Worm (Caenorhabditis elegans) whole organism, young adult: Measurements from ENCODE around the gene T14G12.12.
A peak's percentile ranks its signal among the peaks of the same experiment; 100 is the strongest.

Experiments
- B0019.2 ChIP-seq: fragments of 200-800 bp; sonication (Bioruptor generic); conservative IDR thresholded peaks from 2 replicates; pipeline ENCODE4 v1.3.6; 2022; ENCODE audit warnings: missing genetic modification reagents, missing genetic modification characterization, missing compliant biosample characterization
- B0261.1 ChIP-seq: sonication (generic microtip); optimal IDR thresholded peaks from 2 replicates; lab custom pipeline; 2016; ENCODE audit warnings: mild to moderate bottlenecking, missing genetic modification characterization, moderate library complexity, missing compliant biosample characterization
- F55B11.4 ChIP-seq: sonication (generic microtip); optimal IDR thresholded peaks from 2 replicates; lab custom pipeline; 2016; ENCODE audit warnings: missing compliant biosample characterization, missing genetic modification characterization, borderline replicate concordance; ENCODE audit not compliant: insufficient read depth
- F57A8.1 ChIP-seq: fragments of 200-800 bp; sonication (Bioruptor generic); optimal IDR thresholded peaks from 2 replicates; lab custom pipeline; 2018; ENCODE audit warnings: mild to moderate bottlenecking, missing genetic modification characterization, moderate library complexity, missing compliant biosample characterization
- K11D2.4 ChIP-seq: fragments of 200-800 bp; sonication (Bioruptor generic); IDR thresholded peaks from 2 replicates; pipeline ENCODE4 v1.3.6; 2022; ENCODE audit warnings: missing genetic modification reagents, missing genetic modification characterization, missing compliant biosample characterization
- Y56A3A.18 ChIP-seq: fragments of 200-800 bp; sonication (Bioruptor generic); IDR thresholded peaks from 2 replicates; pipeline ENCODE4 v1.3.6; 2022; ENCODE audit warnings: missing genetic modification reagents, missing genetic modification characterization, missing compliant biosample characterization
- bed-1 ChIP-seq: fragments of 200-800 bp; sonication (Bioruptor generic); IDR thresholded peaks from 2 replicates; pipeline ENCODE4 v1.3.6; 2022; ENCODE audit warnings: missing genetic modification reagents, missing genetic modification characterization, missing compliant biosample characterization
- ceh-40 ChIP-seq: fragments of 200-800 bp; sonication (Bioruptor generic); IDR thresholded peaks from 2 replicates; pipeline ENCODE4 v1.3.6; 2022; ENCODE audit warnings: missing genetic modification characterization, missing compliant biosample characterization
- dox-1 ChIP-seq: fragments of 200-800 bp; sonication (Bioruptor generic); IDR thresholded peaks from 2 replicates; pipeline ENCODE4 v1.3.6; 2022; ENCODE audit warnings: missing genetic modification reagents, missing genetic modification characterization, missing compliant biosample characterization
- dpl-1 ChIP-seq: fragments of 150-350 bp; optimal IDR thresholded peaks from 2 replicates; lab custom pipeline; 2014; ENCODE audit warnings: missing biosample characterization, missing genetic modification reagents, missing genetic modification characterization
- egrh-3 ChIP-seq: fragments of 200-800 bp; sonication (Bioruptor generic); IDR thresholded peaks from 2 replicates; pipeline ENCODE4 v1.3.6; 2022; ENCODE audit warnings: missing genetic modification reagents, missing genetic modification characterization, missing compliant biosample characterization
- fkh-3 ChIP-seq: sonication (generic microtip); optimal IDR thresholded peaks from 2 replicates; lab custom pipeline; 2016; ENCODE audit warnings: mild to moderate bottlenecking, missing genetic modification characterization, missing compliant biosample characterization
- hlh-26 ChIP-seq: fragments of 200-800 bp; sonication (Bioruptor generic); conservative IDR thresholded peaks from 2 replicates; pipeline ENCODE4 v1.3.6; 2022; ENCODE audit warnings: missing genetic modification reagents, missing genetic modification characterization, missing compliant biosample characterization
- let-607 ChIP-seq, 2 experiments: fragments of 200-800 bp in 1 of 2; sonication (Bioruptor generic) in 1 of 2; sonication (generic microtip) in 1 of 2; optimal IDR thresholded peaks; 2 replicates each; lab custom pipeline; 2016 to 2018; ENCODE audit warnings: mild to moderate bottlenecking in 2 of 2, missing compliant biosample characterization in 2 of 2, missing genetic modification characterization in 2 of 2, moderate library complexity in 2 of 2, missing genotype in 1 of 2
- lin-40 ChIP-seq: sonication (generic microtip); optimal IDR thresholded peaks from 2 replicates; lab custom pipeline; 2016; ENCODE audit warnings: missing genetic modification characterization, mild to moderate bottlenecking, missing compliant biosample characterization, missing genotype, missing genetic modification reagents
- lin-54 ChIP-seq: fragments of 200-800 bp; sonication (Bioruptor generic); optimal IDR thresholded peaks from 2 replicates; lab custom pipeline; 2018; ENCODE audit warnings: mild to moderate bottlenecking, missing genetic modification characterization, missing compliant biosample characterization
- lsl-1 ChIP-seq: fragments of 200-800 bp; sonication (Bioruptor generic); optimal IDR thresholded peaks from 2 replicates; lab custom pipeline; 2018; ENCODE audit warnings: mild to moderate bottlenecking, missing genetic modification characterization, moderate library complexity, missing compliant biosample characterization
- madf-6 ChIP-seq: fragments of 200-800 bp; sonication (Bioruptor generic); IDR thresholded peaks from 2 replicates; pipeline ENCODE4 v1.3.6; 2022; ENCODE audit warnings: missing genetic modification reagents, missing genetic modification characterization, missing compliant biosample characterization
- nfya-1 ChIP-seq: sonication (generic microtip); optimal IDR thresholded peaks from 2 replicates; lab custom pipeline; 2017; ENCODE audit warnings: antibody characterized with exemption, missing compliant biosample characterization, missing genetic modification characterization, borderline replicate concordance; ENCODE audit not compliant: insufficient read depth
- nfya-2 ChIP-seq: fragments of 200-800 bp; sonication (Bioruptor generic); IDR thresholded peaks from 2 replicates; pipeline ENCODE4 v1.3.6; 2022; ENCODE audit warnings: missing genetic modification reagents, missing genetic modification characterization, missing compliant biosample characterization
- nfyb-1 ChIP-seq: fragments of 200-800 bp; sonication (Bioruptor generic); IDR thresholded peaks from 2 replicates; pipeline ENCODE4 v1.3.6; 2022; ENCODE audit warnings: missing genetic modification reagents, missing genetic modification characterization, missing compliant biosample characterization
- pbrm-1 ChIP-seq: fragments of 200-800 bp; sonication (Bioruptor generic); IDR thresholded peaks from 2 replicates; pipeline ENCODE4 v1.3.6; 2022; ENCODE audit warnings: missing genetic modification reagents, missing genetic modification characterization, missing compliant biosample characterization
- repo-1 ChIP-seq: sonication (generic microtip); optimal IDR thresholded peaks from 2 replicates; lab custom pipeline; 2017; ENCODE audit warnings: mild to moderate bottlenecking, missing genetic modification characterization, missing compliant biosample characterization
- sdz-38 ChIP-seq: sonication (generic microtip); optimal IDR thresholded peaks from 2 replicates; lab custom pipeline; 2016; ENCODE audit warnings: missing genotype, missing genetic modification characterization, missing compliant biosample characterization
- sea-2 ChIP-seq: fragments of 200-800 bp; sonication (Bioruptor generic); IDR thresholded peaks from 2 replicates; pipeline ENCODE4 v1.3.6; 2022; ENCODE audit warnings: missing genetic modification characterization, missing compliant biosample characterization
- snpc-1.1 ChIP-seq: sonication (generic microtip); optimal IDR thresholded peaks from 2 replicates; lab custom pipeline; 2017; ENCODE audit warnings: missing genetic modification characterization, mild to moderate bottlenecking, missing compliant biosample characterization, antibody characterized with exemption, moderate library complexity, missing genotype, missing genetic modification reagents; ENCODE audit not compliant: insufficient read depth
- somi-1 ChIP-seq: fragments of 200-800 bp; sonication (Bioruptor generic); optimal IDR thresholded peaks from 2 replicates; lab custom pipeline; 2018; ENCODE audit warnings: mild to moderate bottlenecking, missing genetic modification characterization, missing compliant biosample characterization
- tbx-9 ChIP-seq: sonication (generic microtip); optimal IDR thresholded peaks from 2 replicates; lab custom pipeline; 2016; ENCODE audit warnings: borderline replicate concordance, missing genetic modification characterization, inconsistent platforms, missing compliant biosample characterization
- tlf-1 ChIP-seq: fragments of 200-800 bp; sonication (Bioruptor generic); optimal IDR thresholded peaks from 2 replicates; lab custom pipeline; 2018; ENCODE audit warnings: mild to moderate bottlenecking, missing genetic modification characterization, missing compliant biosample characterization
- zfh-2 ChIP-seq: fragments of 200-800 bp; sonication (Bioruptor generic); conservative IDR thresholded peaks from 2 replicates; pipeline ENCODE4 v1.3.6; 2022; ENCODE audit warnings: missing genetic modification reagents, missing genetic modification characterization, missing compliant biosample characterization
- ztf-22 ChIP-seq: fragments of 200-800 bp; sonication (Bioruptor generic); optimal IDR thresholded peaks from 2 replicates; lab custom pipeline; 2018; ENCODE audit warnings: mild to moderate bottlenecking, missing genetic modification characterization, moderate library complexity, missing compliant biosample characterization
- ztf-25 ChIP-seq: fragments of 200-800 bp; sonication (Bioruptor generic); IDR thresholded peaks from 2 replicates; pipeline ENCODE4 v1.3.6; 2022; ENCODE audit warnings: missing genetic modification reagents, missing genetic modification characterization, missing compliant biosample characterization
- ztf-3 ChIP-seq: fragments of 200-800 bp; sonication (Bioruptor generic); optimal IDR thresholded peaks from 2 replicates; lab custom pipeline; 2018; ENCODE audit warnings: mild to moderate bottlenecking, missing genetic modification characterization, missing compliant biosample characterization

The T14G12.12 gene

DNA sequence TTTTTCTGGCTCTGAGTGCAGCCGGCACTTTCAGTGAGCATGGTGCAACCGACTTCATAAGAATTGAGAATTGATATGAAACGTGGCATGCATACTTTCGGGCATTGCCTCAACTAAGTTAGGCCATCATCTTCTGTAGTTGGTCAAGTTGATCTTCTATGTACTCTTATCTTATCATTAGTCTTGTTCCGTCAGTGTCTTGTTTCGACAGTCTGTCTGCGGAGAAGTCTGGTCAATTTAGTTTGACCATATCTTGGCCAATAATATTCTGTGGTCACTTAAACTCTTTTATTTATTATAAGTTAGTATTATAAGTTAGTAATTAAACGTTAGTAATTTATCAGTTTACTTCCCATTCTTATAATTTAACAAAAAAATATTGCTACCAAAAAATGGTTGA, 2.1 kb downstream of the T14G12.12 start:
- TF ChIP-seq snpc-1.1 (no peak), hlh-26 (GFP tag; lab: Robert Waterston, UW) (no peak), zfh-2 (GFP tag; lab: Robert Waterston, UW) (no peak), dox-1 (no peak), nfya-1 (tag; lab: Kevin White, UChicago) (no peak), F55B11.4 (tag; lab: Kevin White, UChicago) (no peak)

DNA sequence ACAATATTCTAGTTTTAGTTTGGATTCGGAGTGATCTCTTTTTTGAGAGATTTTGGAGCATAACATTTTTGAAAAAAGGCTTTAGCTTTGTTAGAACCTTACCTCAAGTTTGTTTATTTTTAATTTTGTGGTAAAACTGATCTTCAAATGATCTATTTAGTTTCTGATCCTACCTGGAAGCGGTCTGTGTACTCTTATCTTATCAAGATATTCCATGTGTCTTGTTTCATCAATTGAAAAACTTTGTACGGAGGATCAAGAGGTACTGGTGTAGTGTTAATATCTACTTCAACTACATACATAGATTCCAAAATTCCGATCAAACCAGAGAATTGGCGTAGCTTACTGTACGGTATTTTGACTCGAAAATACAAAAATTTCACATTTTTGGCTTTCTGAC, 2.5 kb downstream of the T14G12.12 start:
- TF ChIP-seq repo-1 (tag; lab: Kevin White, UChicago) (no peak), sea-2 (GFP tag; lab: Robert Waterston, UW) (no peak), ceh-40 (GFP tag; lab: Robert Waterston, UW) (no peak), ztf-22 (GFP tag; lab: Kevin White, UChicago) (no peak), sdz-38 (tag; lab: Kevin White, UChicago) (no peak)

DNA sequence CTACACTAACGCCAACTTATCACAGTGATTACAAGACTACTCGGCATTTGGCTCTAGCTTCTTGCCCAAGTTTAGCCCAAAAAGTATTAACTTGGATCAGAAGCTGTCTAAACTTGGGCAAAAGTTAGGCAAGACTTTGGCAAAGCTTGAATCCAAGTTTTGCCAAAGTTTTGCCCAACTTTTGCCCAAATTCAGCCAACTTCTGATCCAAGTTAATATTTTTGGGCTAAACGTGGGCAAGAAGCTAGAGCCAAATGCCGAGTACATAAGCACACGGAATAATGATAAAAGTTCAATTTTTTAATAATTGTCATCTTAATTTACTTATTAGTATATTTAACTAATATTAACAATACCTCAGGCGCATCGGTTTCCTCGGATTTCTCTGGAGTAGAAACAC, 3.3 kb downstream of the T14G12.12 start:
- TF ChIP-seq bed-1 (GFP tag; lab: Robert Waterston, UW) (0 out of 2 replicates have a peak, but pooled peaks have one; percentile 56), nfya-2 (GFP tag; lab: Robert Waterston, UW) (peak; percentile 58; the same call in 1 of the 2 replicates)

DNA sequence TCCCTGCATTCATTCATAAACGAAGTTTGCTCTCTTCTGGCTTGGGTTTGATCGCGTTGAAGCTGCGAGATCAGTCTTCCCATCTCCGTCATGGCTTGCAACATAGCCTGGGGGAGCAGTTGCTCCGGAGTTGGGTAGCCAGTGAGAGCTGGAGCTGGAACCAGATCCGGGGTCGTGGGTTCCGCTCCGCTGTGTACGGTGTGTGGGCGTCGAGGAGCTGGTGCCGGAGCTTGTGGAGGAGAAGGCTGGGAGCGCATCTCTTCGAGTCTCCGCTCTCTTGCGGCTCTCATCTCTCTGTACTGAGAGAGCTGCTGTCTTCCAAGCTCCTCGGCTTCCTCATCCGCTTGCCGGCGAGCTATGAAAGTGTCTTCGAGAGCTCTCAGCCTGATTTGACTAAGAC, 5.9 kb downstream of the T14G12.12 start:
- TF ChIP-seq lin-54 (GFP tag; lab: Kevin White, UChicago) (no peak), tlf-1 (GFP tag; lab: Kevin White, UChicago) (no peak), somi-1 (GFP tag; lab: Kevin White, UChicago) (no peak), zfh-2 (GFP tag; lab: Robert Waterston, UW) (peak; percentile 69; the same call in 1 of the 2 replicates), fkh-3 (tag; lab: Kevin White, UChicago) (peak; percentile 15), nfyb-1 (0 out of 2 replicates have a peak, but pooled peaks have one; percentile 8), egrh-3 (GFP tag; lab: Robert Waterston, UW) (peak; percentile 82)
- TF ChIP-seq, all 124 proteins: peak for 4

DNA sequence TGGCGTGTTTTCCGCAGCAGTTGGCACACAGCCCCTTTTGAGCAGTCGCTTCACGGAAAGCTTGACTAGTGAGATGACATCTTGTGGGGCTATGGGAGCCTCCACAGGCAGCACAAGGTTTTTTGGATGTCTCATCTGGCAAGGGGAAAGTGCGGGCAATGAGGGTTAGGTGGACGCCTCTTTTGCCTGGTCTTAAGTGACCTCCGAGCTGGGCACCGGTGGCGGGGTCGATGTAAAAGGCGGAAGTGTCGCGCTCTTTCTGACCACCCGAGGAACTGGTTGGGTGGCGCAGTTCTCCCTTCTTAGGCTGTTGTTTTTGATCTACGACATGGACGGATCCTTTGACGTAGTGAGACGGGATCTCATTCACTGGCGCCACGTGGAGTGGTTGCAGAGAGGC, 6.9 kb downstream of the T14G12.12 start:
- no peak for TF ChIP-seq Y56A3A.18 (GFP tag; lab: Robert Waterston, UW)
- peak; percentile 67 for TF ChIP-seq zfh-2 (GFP tag; lab: Robert Waterston, UW)

DNA sequence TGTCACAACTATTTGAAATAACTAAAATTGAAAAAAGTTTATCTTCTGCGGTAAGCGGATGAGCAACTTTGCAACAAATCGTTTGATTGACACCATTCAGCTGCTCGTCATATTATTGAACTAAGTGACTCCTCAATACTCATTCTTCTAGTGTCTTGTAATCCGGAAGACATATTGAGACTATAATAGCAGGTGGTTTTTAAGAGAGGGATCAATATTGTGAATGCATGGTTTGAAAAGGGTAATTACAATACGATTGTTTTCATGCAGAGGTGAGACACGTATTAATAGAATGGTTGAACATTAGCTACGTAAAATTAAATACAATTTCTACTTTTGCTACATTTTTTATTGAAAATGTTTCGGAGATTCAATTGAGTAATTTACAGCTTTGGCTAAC, 15.1 kb downstream of the T14G12.12 start:
- no peak for TF ChIP-seq zfh-2 (GFP tag; lab: Robert Waterston, UW)

DNA sequence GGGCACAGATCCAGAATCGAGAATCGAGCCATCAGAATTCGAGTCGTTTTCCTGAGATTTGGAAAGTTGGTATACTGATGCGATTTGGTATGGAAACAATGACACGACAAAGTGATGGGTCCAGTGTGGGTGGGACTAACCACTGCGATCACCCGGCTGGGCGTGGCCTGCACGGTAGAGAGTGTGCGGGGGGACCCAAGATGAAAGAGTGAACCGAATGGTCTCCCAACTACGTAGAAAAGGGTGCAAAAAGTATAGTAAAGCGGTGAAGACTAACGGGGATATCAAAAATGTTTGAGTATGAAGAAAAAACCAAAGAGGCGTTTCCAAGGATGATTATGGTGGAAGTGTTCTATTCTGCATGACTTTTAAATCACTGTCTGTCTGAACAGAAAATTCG, 16.1 kb downstream of the T14G12.12 start, which contains the start of gene fkh-2:
fkh-2 (minus strand) TSS at position 101 of the 400 bp plus-strand sequence.
- TF ChIP-seq lsl-1 (GFP tag; lab: Kevin White, UChicago) (no peak), repo-1 (tag; lab: Kevin White, UChicago) (no peak), lin-40 (no peak), pbrm-1 (GFP tag; lab: Robert Waterston, UW) (no peak), somi-1 (GFP tag; lab: Kevin White, UChicago) (no peak), ztf-25 (GFP tag; lab: Robert Waterston, UW) (no peak), tbx-9 (tag; lab: Kevin White, UChicago) (no peak), K11D2.4 (GFP tag; lab: Robert Waterston, UW) (no peak), B0261.1 (tag; lab: Kevin White, UChicago) (no peak), egrh-3 (GFP tag; lab: Robert Waterston, UW) (no peak), ztf-22 (GFP tag; lab: Kevin White, UChicago) (no peak), dpl-1 (GFP tag; lab: Kevin White, UChicago) (no peak), B0019.2 (GFP tag; lab: Robert Waterston, UW) (no peak), ztf-3 (GFP tag; lab: Kevin White, UChicago) (no peak), let-607 (tag; optimal IDR thresholded peaks at IDR 0.05; lab: Kevin White, UChicago) (no peak), madf-6 (GFP tag; lab: Robert Waterston, UW) (no peak), F57A8.1 (no peak)
